Comparison of ENCODE assay signal across 5 fruit fly cellular contexts in the genomic region with DNA sequence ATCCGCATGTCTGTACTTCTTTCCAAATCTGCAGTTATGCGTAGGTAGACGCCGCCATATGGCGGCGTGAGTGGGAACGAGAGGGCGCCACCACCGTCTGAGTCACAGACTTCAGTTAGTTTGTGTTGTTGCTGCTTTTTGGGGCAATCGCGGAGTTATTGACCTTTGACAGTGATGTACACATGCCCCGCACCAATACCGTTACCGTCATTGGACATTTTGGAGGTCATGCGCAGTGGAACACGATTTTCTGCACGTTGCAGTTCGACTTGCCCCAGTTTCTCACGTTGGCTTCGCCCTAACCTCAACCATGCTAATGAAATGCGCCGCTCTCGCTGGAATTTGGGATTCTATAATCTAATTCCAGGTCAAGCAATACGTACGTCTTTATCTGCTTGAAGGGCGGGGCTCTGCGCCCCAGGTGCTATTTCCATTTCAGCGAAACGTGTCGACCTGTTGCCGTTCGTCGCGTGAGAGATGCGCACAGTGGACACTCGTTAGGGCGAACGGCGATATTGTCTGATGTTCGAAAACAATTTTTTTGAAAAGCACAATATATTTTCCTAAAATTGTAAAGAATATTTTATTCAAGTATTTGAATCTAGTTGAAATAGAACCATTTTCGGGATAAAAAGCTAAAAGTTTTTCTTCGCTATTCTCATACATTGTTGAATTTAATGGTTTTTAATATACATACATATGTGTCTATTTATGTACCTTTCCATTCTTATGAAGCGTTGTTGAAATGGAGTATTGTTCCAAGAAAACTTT.
TF ChIP-seq lines count a peak whose summit lies in the region.

No protein-coding gene starts in this region.

TF ChIP-seq in whole organism, adult, 20 proteins besides CTCF, POLR2A, EP300 and RAD21 (continued from another document):
- TF ChIP-seq cic (GFP tag; optimal IDR thresholded peaks at IDR 0.05; lab: Kevin White, UChicago): peak; percentile 61
- peak; percentile 55 for TF ChIP-seq bab1 (GFP tag; optimal IDR thresholded peaks at IDR 0.05; lab: Kevin White, UChicago)
- TF ChIP-seq CG14711 (tag; optimal IDR thresholded peaks at IDR 0.05; lab: Kevin White, UChicago): peak; percentile 62
- peak; percentile 95 for TF ChIP-seq Mnt (GFP tag; optimal IDR thresholded peaks at IDR 0.05; lab: Kevin White, UChicago)

TF ChIP-seq in whole organism, embryonic, 481 proteins besides CTCF, POLR2A, EP300 and RAD21 (continued from another document and continues in another):
- no peak for TF ChIP-seq zen2 (GFP tag; IDR thresholded peaks at IDR 0.05; lab: Robert Waterston, UW; ENCODE audit: partially characterized antibody)
- no peak for TF ChIP-seq Dip2 (GFP tag; IDR thresholded peaks at IDR 0.05; lab: Robert Waterston, UW)
- TF ChIP-seq CG7786 (GFP tag; optimal IDR thresholded peaks at IDR 0.05; lab: Kevin White, UChicago): peak; percentile 70
- TF ChIP-seq Sox100B (GFP tag; optimal IDR thresholded peaks at IDR 0.05; lab: Kevin White, UChicago): peak; percentile 53
- peak; percentile 90 for TF ChIP-seq slbo (GFP tag; IDR thresholded peaks at IDR 0.05; lab: Robert Waterston, UW)
- TF ChIP-seq CG4854 (GFP tag; optimal IDR thresholded peaks at IDR 0.05; lab: Kevin White, UChicago): peak; percentile 67
- peak; percentile 59 for TF ChIP-seq fd96Cb (tag; optimal IDR thresholded peaks at IDR 0.05; lab: Kevin White, UChicago)
- peak; percentile 64 for TF ChIP-seq pho (GFP tag; optimal IDR thresholded peaks at IDR 0.05; lab: Kevin White, UChicago)
- peak; percentile 64 for TF ChIP-seq CG11085 (GFP tag; IDR thresholded peaks at IDR 0.05; lab: Robert Waterston, UW)
- TF ChIP-seq al (GFP tag; IDR thresholded peaks at IDR 0.05; lab: Robert Waterston, UW): peak; percentile 76
- TF ChIP-seq kah (GFP tag; optimal IDR thresholded peaks at IDR 0.05; lab: Kevin White, UChicago): peak; percentile 87
- peak; percentile 45; the same call in 1 of the 2 replicates for TF ChIP-seq peb (GFP tag; IDR thresholded peaks at IDR 0.05; lab: Robert Waterston, UW)
- TF ChIP-seq CG7556 (GFP tag; optimal IDR thresholded peaks at IDR 0.05; lab: Kevin White, UChicago): peak; percentile 65
- TF ChIP-seq CG17568 (GFP tag; optimal IDR thresholded peaks at IDR 0.05; lab: Kevin White, UChicago): peak; percentile 33
- TF ChIP-seq CG14710 (tag; optimal IDR thresholded peaks at IDR 0.05; lab: Kevin White, UChicago): peak; percentile 40
- TF ChIP-seq br (optimal IDR thresholded peaks at IDR 0.05; lab: Kevin White, UChicago): no peak
- TF ChIP-seq CG7372 (GFP tag; IDR thresholded peaks at IDR 0.05; lab: Robert Waterston, UW): peak; percentile 55; the same call in 1 of the 2 replicates
- no peak for TF ChIP-seq CG6813 (GFP tag; optimal IDR thresholded peaks at IDR 0.05; lab: Kevin White, UChicago)
- TF ChIP-seq Ravus (GFP tag; IDR thresholded peaks at IDR 0.05; lab: Robert Waterston, UW): peak; percentile 33
- no peak; the same call in 1 of the 2 replicates for TF ChIP-seq MBD-R2 (GFP tag; IDR thresholded peaks at IDR 0.05; lab: Robert Waterston, UW)
- TF ChIP-seq CG8478 (optimal IDR thresholded peaks at IDR 0.05; lab: Kevin White, UChicago): no peak
- TF ChIP-seq Fer2 (tag; optimal IDR thresholded peaks at IDR 0.05; lab: Kevin White, UChicago): peak; percentile 62
- no peak for TF ChIP-seq cad (GFP tag; optimal IDR thresholded peaks at IDR 0.05; lab: Kevin White, UChicago)
- peak; percentile 54 for TF ChIP-seq Mes4 (GFP tag; optimal IDR thresholded peaks at IDR 0.05; lab: Kevin White, UChicago)
- peak; percentile 74 for TF ChIP-seq dmrt99B (tag; optimal IDR thresholded peaks at IDR 0.05; lab: Kevin White, UChicago)
- TF ChIP-seq C15 (GFP tag; IDR thresholded peaks at IDR 0.05; lab: Robert Waterston, UW): peak; percentile 54; the same call in 1 of the 3 replicates
- no peak for TF ChIP-seq hkb (optimal IDR thresholded peaks at IDR 0.05; lab: Kevin White, UChicago)
- TF ChIP-seq hkb (GFP tag; IDR thresholded peaks at IDR 0.05; lab: Robert Waterston, UW): peak; percentile 73
- peak; percentile 62 for TF ChIP-seq CG31441 (GFP tag; IDR thresholded peaks at IDR 0.05; lab: Robert Waterston, UW)

TF ChIP-seq in whole organism, prepupa, 60 proteins besides CTCF, POLR2A, EP300 and RAD21 (continued from another document and continues in another):
- TF ChIP-seq Met (GFP tag; optimal IDR thresholded peaks at IDR 0.05; lab: Kevin White, UChicago) (peak; percentile 81), OdsH (GFP tag; optimal IDR thresholded peaks at IDR 0.05; lab: Kevin White, UChicago) (peak; percentile 68), CG6854 (GFP tag; optimal IDR thresholded peaks at IDR 0.05; lab: Kevin White, UChicago) (no peak), Blimp-1 (GFP tag; optimal IDR thresholded peaks at IDR 0.05; lab: Kevin White, UChicago) (peak; percentile 28), dac (GFP tag; optimal IDR thresholded peaks at IDR 0.05; lab: Kevin White, UChicago) (peak; percentile 21), CG34406 (GFP tag; optimal IDR thresholded peaks at IDR 0.05; lab: Kevin White, UChicago) (peak; percentile 48), eg (GFP tag; IDR thresholded peaks at IDR 0.05; lab: Robert Waterston, UW) (peak; percentile 80), CG32006 (GFP tag; optimal IDR thresholded peaks at IDR 0.05; lab: Kevin White, UChicago) (peak; percentile 65), CG15336 (GFP tag; IDR thresholded peaks at IDR 0.05; lab: Robert Waterston, UW) (peak; percentile 69), CG6792 (GFP tag; optimal IDR thresholded peaks at IDR 0.05; lab: Kevin White, UChicago) (peak; percentile 57), achi (GFP tag; optimal IDR thresholded peaks at IDR 0.05; lab: Kevin White, UChicago) (peak; percentile 67), vri (GFP tag; optimal IDR thresholded peaks at IDR 0.05; lab: Kevin White, UChicago) (peak; percentile 39), spab (GFP tag; optimal IDR thresholded peaks at IDR 0.05; lab: Kevin White, UChicago) (no peak), CG11294 (GFP tag; IDR thresholded peaks at IDR 0.05; lab: Robert Waterston, UW) (no peak), CG6808 (GFP tag; optimal IDR thresholded peaks at IDR 0.05; lab: Kevin White, UChicago) (peak; percentile 14), Ets96B (tag; optimal IDR thresholded peaks at IDR 0.05; lab: Kevin White, UChicago) (peak; percentile 42), cyc (GFP tag; optimal IDR thresholded peaks at IDR 0.05; lab: Kevin White, UChicago) (peak; percentile 75), Eip75B (GFP tag; optimal IDR thresholded peaks at IDR 0.05; lab: Kevin White, UChicago) (peak; percentile 76), Hr4 (GFP tag; optimal IDR thresholded peaks at IDR 0.05; lab: Kevin White, UChicago) (peak; percentile 80), CG11762 (GFP tag; optimal IDR thresholded peaks at IDR 0.05; lab: Kevin White, UChicago; ENCODE audit: insufficient read depth) (no peak), CG1621 (tag; optimal IDR thresholded peaks at IDR 0.05; lab: Kevin White, UChicago) (no peak), CG8319 (GFP tag; optimal IDR thresholded peaks at IDR 0.05; lab: Kevin White, UChicago) (peak; percentile 7), dsx (GFP tag; optimal IDR thresholded peaks at IDR 0.05; lab: Kevin White, UChicago; ENCODE audit: poor library complexity, severe bottlenecking) (peak; percentile 12), CG31627 (GFP tag; optimal IDR thresholded peaks at IDR 0.05; lab: Kevin White, UChicago) (peak; percentile 83), lz (GFP tag; optimal IDR thresholded peaks at IDR 0.05; lab: Kevin White, UChicago) (peak; percentile 83), Hr38 (GFP tag; optimal IDR thresholded peaks at IDR 0.05; lab: Kevin White, UChicago) (no peak), CG3032 (tag; optimal IDR thresholded peaks at IDR 0.05; lab: Kevin White, UChicago) (peak; percentile 49), fkh (GFP tag; optimal IDR thresholded peaks at IDR 0.05; lab: Kevin White, UChicago) (no peak), CG7368 (GFP tag; optimal IDR thresholded peaks at IDR 0.05; lab: Kevin White, UChicago) (peak; percentile 43), CG6276 (GFP tag; optimal IDR thresholded peaks at IDR 0.05; lab: Kevin White, UChicago) (no peak), svp (GFP tag; lab: Kevin White, UChicago) (peak; percentile 95)

TF ChIP-seq in whole organism, pupa, 21 proteins besides CTCF, POLR2A, EP300 and RAD21 (continued from another document):
- peak; percentile 78 for TF ChIP-seq CG12605 (GFP tag; IDR thresholded peaks at IDR 0.05; lab: Robert Waterston, UW)
- peak; percentile 66 for TF ChIP-seq Pif1A (GFP tag; optimal IDR thresholded peaks at IDR 0.05; lab: Kevin White, UChicago)
- peak; percentile 95 for TF ChIP-seq EcR (GFP tag; optimal IDR thresholded peaks at IDR 0.05; lab: Kevin White, UChicago)

TF ChIP-seq in whole organism, wandering third instar larva, 38 proteins besides CTCF, POLR2A, EP300 and RAD21 (continued from another document):
- peak; percentile 71 for TF ChIP-seq Myc (optimal IDR thresholded peaks at IDR 0.05; lab: Kevin White, UChicago)
- TF ChIP-seq psq (GFP tag; optimal IDR thresholded peaks at IDR 0.05; lab: Kevin White, UChicago): peak; percentile 63
- peak; percentile 62 for TF ChIP-seq OdsH (GFP tag; optimal IDR thresholded peaks at IDR 0.05; lab: Kevin White, UChicago)
- peak; percentile 41 for TF ChIP-seq dmrt93B (GFP tag; optimal IDR thresholded peaks at IDR 0.05; lab: Kevin White, UChicago)
- TF ChIP-seq usp (GFP tag; optimal IDR thresholded peaks at IDR 0.05; lab: Kevin White, UChicago): no peak
- TF ChIP-seq lola (GFP tag; optimal IDR thresholded peaks at IDR 0.05; lab: Kevin White, UChicago): no peak
- TF ChIP-seq sv (GFP tag; optimal IDR thresholded peaks at IDR 0.05; lab: Kevin White, UChicago): peak; percentile 55
- peak; percentile 66 for TF ChIP-seq Hr83 (GFP tag; optimal IDR thresholded peaks at IDR 0.05; lab: Kevin White, UChicago; ENCODE audit: poor library complexity, severe bottlenecking)
- peak; percentile 65 for TF ChIP-seq ey (GFP tag; optimal IDR thresholded peaks at IDR 0.05; lab: Kevin White, UChicago)
